Fruit fly (Drosophila melanogaster): ENCODE results near the gene alpha-Est4.
A peak's percentile ranks its signal among the peaks of the same experiment; 100 is the strongest.

Gene alpha-Est4

dm6 chr3R:7500513-7500912 lies 37.9 kb downstream of the alpha-Est4 start (continued):
- no peak for TF ChIP-seq Dfd (GFP tag; optimal IDR thresholded peaks at IDR 0.05)
- no peak for TF ChIP-seq Jarid2 (GFP tag; optimal IDR thresholded peaks at IDR 0.05)
- no peak for TF ChIP-seq shn (GFP tag; optimal IDR thresholded peaks at IDR 0.05)
- TF ChIP-seq rib (GFP tag; IDR thresholded peaks at IDR 0.05): no peak
- TF ChIP-seq ind (GFP tag; optimal IDR thresholded peaks at IDR 0.05): peak; percentile 36
- TF ChIP-seq CG13287 (GFP tag; IDR thresholded peaks at IDR 0.05; ENCODE audit: partially characterized antibody): no peak
- TF ChIP-seq CG18262 (tag; optimal IDR thresholded peaks at IDR 0.05): no peak
- TF ChIP-seq Dref (GFP tag; IDR thresholded peaks at IDR 0.05): no peak
- TF ChIP-seq fd3F (GFP tag; optimal IDR thresholded peaks at IDR 0.05): peak; percentile 37
- no peak for TF ChIP-seq CG16863 (GFP tag; optimal IDR thresholded peaks at IDR 0.05)
- TF ChIP-seq CG8478 (optimal IDR thresholded peaks at IDR 0.05): no peak
- no peak for TF ChIP-seq trh (GFP tag; optimal IDR thresholded peaks at IDR 0.05)
- TF ChIP-seq CG16779 (GFP tag; IDR thresholded peaks at IDR 0.05): no peak
- TF ChIP-seq croc (GFP tag; conservative IDR thresholded peaks at IDR 0.05): no peak
- TF ChIP-seq lbe (GFP tag; optimal IDR thresholded peaks at IDR 0.05): no peak
- no peak for TF ChIP-seq Elba2 (GFP tag; optimal IDR thresholded peaks at IDR 0.05)
- TF ChIP-seq CG13123 (GFP tag; optimal IDR thresholded peaks at IDR 0.05): no peak
- no peak for TF ChIP-seq yki (optimal IDR thresholded peaks at IDR 0.05)
- no peak for TF ChIP-seq aop (GFP tag; IDR thresholded peaks at IDR 0.05)
- TF ChIP-seq Mad (GFP tag; optimal IDR thresholded peaks at IDR 0.05): no peak
- TF ChIP-seq CG1529 (GFP tag; optimal IDR thresholded peaks at IDR 0.05): no peak
- TF ChIP-seq btn (GFP tag; optimal IDR thresholded peaks at IDR 0.05): no peak
- no peak for TF ChIP-seq CG1832 (GFP tag; optimal IDR thresholded peaks at IDR 0.05)
- no peak for TF ChIP-seq CG9876 (GFP tag; optimal IDR thresholded peaks at IDR 0.05)
- TF ChIP-seq Blimp-1 (GFP tag; optimal IDR thresholded peaks at IDR 0.05): no peak
- TF ChIP-seq CG7357 (GFP tag; IDR thresholded peaks at IDR 0.05): no peak
- TF ChIP-seq bsh (GFP tag; optimal IDR thresholded peaks at IDR 0.05): no peak
- TF ChIP-seq CG11560 (tag; IDR thresholded peaks at IDR 0.05): no peak
- no peak for TF ChIP-seq D19A (tag; optimal IDR thresholded peaks at IDR 0.05)
- no peak for TF ChIP-seq CG10462 (GFP tag; optimal IDR thresholded peaks at IDR 0.05)
- TF ChIP-seq Dll (GFP tag; IDR thresholded peaks at IDR 0.05; ENCODE audit: partially characterized antibody): no peak
- TF ChIP-seq pho (GFP tag; optimal IDR thresholded peaks at IDR 0.05): peak; percentile 2
- no peak for TF ChIP-seq HHEX (GFP tag; optimal IDR thresholded peaks at IDR 0.05)
- no peak for TF ChIP-seq TFAM (GFP tag; optimal IDR thresholded peaks at IDR 0.05)
- TF ChIP-seq mam (GFP tag; optimal IDR thresholded peaks at IDR 0.05): peak; percentile 36
- no peak for TF ChIP-seq gsb (GFP tag; IDR thresholded peaks at IDR 0.05)
- TF ChIP-seq Lim3 (GFP tag; IDR thresholded peaks at IDR 0.05): no peak
- TF ChIP-seq Med (GFP tag): peak; percentile 84
- no peak for TF ChIP-seq NC2α (GFP tag; optimal IDR thresholded peaks at IDR 0.05)
- no peak for TF ChIP-seq knrl (GFP tag; IDR thresholded peaks at IDR 0.05; ENCODE audit: partially characterized antibody)
- TF ChIP-seq sima (GFP tag; optimal IDR thresholded peaks at IDR 0.05): no peak
- TF ChIP-seq CG8089 (GFP tag; optimal IDR thresholded peaks at IDR 0.05): no peak
- TF ChIP-seq slbo (GFP tag; IDR thresholded peaks at IDR 0.05): peak; percentile 80
- TF ChIP-seq CG9215 (GFP tag; IDR thresholded peaks at IDR 0.05): no peak
- TF ChIP-seq CG7928 (GFP tag; optimal IDR thresholded peaks at IDR 0.05): no peak
- no peak for TF ChIP-seq Abd-B (GFP tag; optimal IDR thresholded peaks at IDR 0.05)
- TF ChIP-seq salm (tag; optimal IDR thresholded peaks at IDR 0.05): no peak
- TF ChIP-seq CG2889 (GFP tag; IDR thresholded peaks at IDR 0.05): 0 out of 3 replicates have a peak, but pooled peaks have one; percentile 44
- no peak for TF ChIP-seq Gug (GFP tag; IDR thresholded peaks at IDR 0.05)
- no peak for TF ChIP-seq Dip2 (GFP tag; IDR thresholded peaks at IDR 0.05)
- TF ChIP-seq lmd (GFP tag; IDR thresholded peaks at IDR 0.05): peak; percentile 24; the same call in 1 of the 2 replicates
- no peak for TF ChIP-seq CG10959 (GFP tag; IDR thresholded peaks at IDR 0.05)
- no peak for TF ChIP-seq CG10979 (tag; optimal IDR thresholded peaks at IDR 0.05)
- no peak for TF ChIP-seq CkIIα-i1 (GFP tag; IDR thresholded peaks at IDR 0.05)

All from whole organism, embryonic.